Fruit fly (Drosophila melanogaster) whole organism, embryonic: ENCODE data around the gene ast.

Experiments
- Bteb2 ChIP-seq: fragments of 200-800 bp; sonication (Bioruptor generic); optimal IDR thresholded peaks from 2 replicates; lab custom pipeline; 2016; ENCODE audit warnings: missing biosample characterization, missing genetic modification characterization
- CG10959 ChIP-seq: fragments of 200-800 bp; sonication (Bioruptor generic); IDR thresholded peaks from 2 replicates; pipeline ENCODE4 v1.3.6; 2022; ENCODE audit warnings: missing biosample characterization, missing genetic modification characterization
- CG11398 ChIP-seq: fragments of 200-800 bp; sonication (Bioruptor generic); optimal IDR thresholded peaks from 2 replicates; lab custom pipeline; 2016; ENCODE audit warnings: missing biosample characterization, missing genetic modification characterization
- CG12659 ChIP-seq: fragments of 200-800 bp; sonication (Bioruptor generic); optimal IDR thresholded peaks from 3 replicates; lab custom pipeline; 2017; ENCODE audit warnings: mild to moderate bottlenecking, missing biosample characterization, missing genetic modification reagents, missing genetic modification characterization
- CG13296 ChIP-seq: fragments of 200-800 bp; sonication (Bioruptor generic); optimal IDR thresholded peaks from 3 replicates; lab custom pipeline; 2018; ENCODE audit warnings: missing biosample characterization, mild to moderate bottlenecking, missing genetic modification characterization
- CG13894 ChIP-seq: fragments of 200-800 bp; sonication (Bioruptor generic); optimal IDR thresholded peaks from 3 replicates; lab custom pipeline; 2018; ENCODE audit warnings: missing biosample characterization, mild to moderate bottlenecking, missing genetic modification characterization, moderate library complexity
- CG17328 ChIP-seq: fragments of 200-800 bp; sonication (Bioruptor generic); IDR thresholded peaks from 2 replicates; pipeline ENCODE4 v1.3.6; 2022; ENCODE audit warnings: missing biosample characterization, missing genetic modification characterization
- CG17568 ChIP-seq: fragments of 200-800 bp; sonication (Bioruptor generic); optimal IDR thresholded peaks from 2 replicates; lab custom pipeline; 2018; ENCODE audit warnings: missing biosample characterization, mild to moderate bottlenecking, missing genetic modification characterization, moderate library complexity
- CG1792 ChIP-seq: fragments of 200-800 bp; sonication (Bioruptor generic); optimal IDR thresholded peaks from 2 replicates; lab custom pipeline; 2016; ENCODE audit warnings: missing biosample characterization, missing genetic modification characterization
- CG3065 ChIP-seq: fragments of 200-800 bp; sonication (Bioruptor generic); optimal IDR thresholded peaks from 2 replicates; lab custom pipeline; 2016; ENCODE audit warnings: missing biosample characterization, missing genetic modification characterization
- CG32532 ChIP-seq: fragments of 200-800 bp; sonication (Bioruptor generic); IDR thresholded peaks from 2 replicates; pipeline ENCODE4 v1.3.6; 2022; ENCODE audit warnings: missing biosample characterization, missing genetic modification characterization
- CG34376 ChIP-seq: fragments of 200-800 bp; sonication (Bioruptor generic); optimal IDR thresholded peaks from 2 replicates; lab custom pipeline; 2018; ENCODE audit warnings: missing biosample characterization, mild to moderate bottlenecking, missing genetic modification characterization
- CG7928 ChIP-seq: fragments of 200-800 bp; sonication (Bioruptor generic); optimal IDR thresholded peaks from 2 replicates; lab custom pipeline; 2017; ENCODE audit warnings: missing biosample characterization, mild to moderate bottlenecking, missing genetic modification characterization
- Dbx ChIP-seq: fragments of 200-800 bp; sonication (Bioruptor generic); IDR thresholded peaks from 3 replicates; pipeline ENCODE4 v1.3.6; 2022; ENCODE audit warnings: missing biosample characterization, missing genetic modification characterization
- Gsc ChIP-seq: fragments of 200-800 bp; sonication (Bioruptor generic); IDR thresholded peaks from 2 replicates; pipeline ENCODE4 v1.3.6; 2022; ENCODE audit warnings: missing biosample characterization, missing genetic modification characterization
- H15 ChIP-seq: fragments of 200-800 bp; sonication (Bioruptor generic); IDR thresholded peaks from 3 replicates; pipeline ENCODE4 v1.3.6; 2022; ENCODE audit warnings: missing biosample characterization, missing genetic modification characterization
- MTF-1 ChIP-seq: fragments of 200-800 bp; sonication (Bioruptor generic); optimal IDR thresholded peaks from 2 replicates; lab custom pipeline; 2018; ENCODE audit warnings: missing biosample characterization, mild to moderate bottlenecking, missing genetic modification characterization, borderline replicate concordance
- Med ChIP-seq: fragments of 200-800 bp; sonication (Bioruptor generic); peaks from one replicate; lab custom pipeline; 2016; ENCODE audit warnings: missing biosample characterization, missing genetic modification characterization, mild to moderate bottlenecking, inconsistent platforms, moderate library complexity
- Mes4 ChIP-seq: fragments of 200-800 bp; sonication (Bioruptor generic); optimal IDR thresholded peaks from 2 replicates; lab custom pipeline; 2016; ENCODE audit warnings: missing biosample characterization, missing genetic modification characterization
- Nf-YC ChIP-seq: fragments of 200-800 bp; optimal IDR thresholded peaks from 3 replicates; lab custom pipeline; 2019; ENCODE audit warnings: missing biosample characterization, mild to moderate bottlenecking, missing genetic modification characterization, moderate library complexity
- Ptx1 ChIP-seq: fragments of 200-800 bp; sonication (Bioruptor generic); IDR thresholded peaks from 2 replicates; pipeline ENCODE4 v1.3.6; 2022; ENCODE audit warnings: missing biosample characterization, missing genetic modification characterization
- Taf1 ChIP-seq: fragments of 200-800 bp; sonication (Bioruptor generic); IDR thresholded peaks from 2 replicates; pipeline ENCODE4 v1.3.6; 2022; ENCODE audit warnings: missing biosample characterization, missing genetic modification characterization
- Trl ChIP-seq, 3 experiments: fragments of >200 bp in 2 of 3; fragments of 200-800 bp in 1 of 3; sonication (Bioruptor generic) in 1 of 3; optimal IDR thresholded peaks; 2 replicates in 1 of 3; 3 replicates in 2 of 3; lab custom pipeline; 2016 to 2017; ENCODE audit warnings: missing biosample characterization in 1 of 3, missing genetic modification characterization in 1 of 3
- bbx ChIP-seq: fragments of 200-800 bp; sonication (Bioruptor generic); IDR thresholded peaks from 2 replicates; pipeline ENCODE4 v1.3.6; 2022; ENCODE audit warnings: missing biosample characterization, missing genetic modification characterization; ENCODE audit not compliant: partially characterized antibody
- cg ChIP-seq: fragments of 200-800 bp; sonication (Bioruptor generic); optimal IDR thresholded peaks from 3 replicates; lab custom pipeline; 2019; ENCODE audit warnings: missing biosample characterization, mild to moderate bottlenecking, missing genetic modification characterization, moderate library complexity
- crol ChIP-seq: fragments of 200-800 bp; sonication (Bioruptor generic); IDR thresholded peaks from 2 replicates; pipeline ENCODE4 v1.3.6; 2022; ENCODE audit warnings: missing biosample characterization, missing genetic modification characterization
- cwo ChIP-seq: fragments of 200-800 bp; sonication (Bioruptor generic); optimal IDR thresholded peaks from 3 replicates; lab custom pipeline; 2017; ENCODE audit warnings: missing biosample characterization, missing genetic modification characterization, mild to moderate bottlenecking, moderate library complexity, missing genetic modification reagents
- dpn ChIP-seq, 2 experiments: fragments of 200-800 bp; sonication (Bioruptor generic); optimal IDR thresholded peaks; 3 replicates each; lab custom pipeline; 2016; ENCODE audit warnings: missing biosample characterization in 2 of 2, missing genetic modification characterization in 2 of 2
- ems ChIP-seq: fragments of 200-800 bp; sonication (Bioruptor generic); optimal IDR thresholded peaks from 3 replicates; lab custom pipeline; 2016; ENCODE audit warnings: missing biosample characterization, missing genetic modification characterization
- exex ChIP-seq: fragments of 200-800 bp; sonication (Bioruptor generic); optimal IDR thresholded peaks from 4 replicates; lab custom pipeline; 2018; ENCODE audit warnings: missing biosample characterization, mild to moderate bottlenecking, missing genetic modification characterization, moderate library complexity
- fru ChIP-seq: fragments of >200 bp; optimal IDR thresholded peaks from 2 replicates; lab custom pipeline; 2017
- ftz-f1 ChIP-seq: fragments of 200-800 bp; sonication (Bioruptor generic); optimal IDR thresholded peaks from 2 replicates; lab custom pipeline; 2016; ENCODE audit warnings: missing biosample characterization, missing genetic modification characterization
- gfzf ChIP-seq: fragments of 200-800 bp; sonication (Bioruptor generic); optimal IDR thresholded peaks from 2 replicates; lab custom pipeline; 2016; ENCODE audit warnings: missing biosample characterization, mild to moderate bottlenecking, missing genetic modification characterization, moderate library complexity
- gsb ChIP-seq: fragments of 200-800 bp; sonication (Bioruptor generic); IDR thresholded peaks from 2 replicates; pipeline ENCODE4 v1.3.6; 2022; ENCODE audit warnings: missing biosample characterization, missing genetic modification characterization
- gsb-n ChIP-seq: fragments of 200-800 bp; sonication (Bioruptor generic); optimal IDR thresholded peaks from 3 replicates; lab custom pipeline; 2018; ENCODE audit warnings: missing biosample characterization, mild to moderate bottlenecking, missing genetic modification characterization
- her ChIP-seq: fragments of 200-800 bp; sonication (Bioruptor generic); optimal IDR thresholded peaks from 2 replicates; lab custom pipeline; 2016; ENCODE audit warnings: missing biosample characterization, missing genetic modification characterization
- lab ChIP-seq: fragments of 200-800 bp; sonication (Bioruptor generic); optimal IDR thresholded peaks from 3 replicates; lab custom pipeline; 2017; ENCODE audit warnings: missing biosample characterization, missing genetic modification characterization, mild to moderate bottlenecking, moderate library complexity, missing genetic modification reagents
- lilli ChIP-seq: fragments of 200-800 bp; sonication (Bioruptor generic); optimal IDR thresholded peaks from 3 replicates; lab custom pipeline; 2016; ENCODE audit warnings: missing biosample characterization, missing genetic modification characterization
- nerfin-2 ChIP-seq: fragments of 200-800 bp; sonication (Bioruptor generic); IDR thresholded peaks from 2 replicates; pipeline ENCODE4 v1.3.6; 2022; ENCODE audit warnings: missing biosample characterization, missing genetic modification characterization; ENCODE audit not compliant: partially characterized antibody
- rib ChIP-seq: fragments of 200-800 bp; sonication (Bioruptor generic); IDR thresholded peaks from 2 replicates; pipeline ENCODE4 v1.3.6; 2022; ENCODE audit warnings: missing biosample characterization, missing genetic modification characterization
- sd ChIP-seq: fragments of 200-800 bp; sonication (Bioruptor generic); optimal IDR thresholded peaks from 3 replicates; lab custom pipeline; 2018; ENCODE audit warnings: missing biosample characterization, mild to moderate bottlenecking, missing genetic modification characterization, moderate library complexity
- sisA ChIP-seq: fragments of 200-800 bp; sonication (Bioruptor generic); IDR thresholded peaks from 2 replicates; pipeline ENCODE4 v1.3.6; 2022; ENCODE audit warnings: missing biosample characterization, missing genetic modification characterization
- sug ChIP-seq: fragments of 200-800 bp; optimal IDR thresholded peaks from 2 replicates; lab custom pipeline; 2019; ENCODE audit warnings: missing biosample characterization, mild to moderate bottlenecking, missing genetic modification characterization, moderate library complexity
- tna ChIP-seq: fragments of 200-800 bp; sonication (Bioruptor generic); IDR thresholded peaks from 2 replicates; pipeline ENCODE4 v1.3.6; 2022; ENCODE audit warnings: missing biosample characterization, missing genetic modification characterization; ENCODE audit not compliant: partially characterized antibody

The ast gene

DNA sequence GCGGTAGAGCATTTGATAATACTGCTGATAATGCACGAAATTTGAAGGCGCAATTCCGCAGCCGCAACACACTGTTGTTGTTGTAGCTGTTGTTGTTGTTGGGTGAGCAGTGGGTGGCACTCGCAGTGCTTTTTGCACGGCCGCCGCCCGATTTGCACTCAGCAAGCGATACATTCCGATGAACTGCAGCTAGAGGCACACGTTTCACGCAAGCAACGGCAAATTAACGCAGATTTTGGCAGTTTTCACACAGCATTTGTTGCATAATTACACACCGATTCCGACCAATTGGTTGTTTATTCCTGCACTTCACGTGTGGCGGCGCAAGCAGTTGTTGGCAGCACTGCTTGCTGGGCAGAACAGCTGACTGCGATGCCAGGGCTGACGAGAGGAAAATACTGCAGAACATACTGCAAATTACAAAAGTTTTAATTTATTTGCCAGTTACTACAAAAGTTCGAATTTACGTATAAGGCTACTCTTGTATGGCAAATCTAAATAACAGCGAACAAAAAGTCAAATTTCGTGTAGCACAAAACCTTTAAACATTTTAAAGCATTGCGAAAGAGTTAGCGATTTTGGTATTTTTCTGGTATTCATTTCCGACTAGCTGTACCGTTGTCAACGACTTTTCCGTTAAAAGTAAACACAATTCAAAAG lies 30.4 kb downstream of the ast start, which contains the start of the genes PolrMT and CG14339 (continued):
- TF ChIP-seq dpn (GFP tag; optimal IDR thresholded peaks at IDR 0.05; lab: Kevin White, UChicago) = peak in 1 of 2 experiments; percentile 46
- TF ChIP-seq ftz-f1 = peak; percentile 41
- TF ChIP-seq crol (GFP tag; lab: Robert Waterston, UW) = no peak
- no peak for TF ChIP-seq CG13296 (GFP tag; lab: Kevin White, UChicago)
- 0 out of 2 replicates have a peak, but pooled peaks have one; percentile 11 for TF ChIP-seq CG17328 (GFP tag; lab: Robert Waterston, UW)
- no peak for TF ChIP-seq Trl (optimal IDR thresholded peaks at IDR 0.05; lab: Kevin White, UChicago)
- TF ChIP-seq Trl (GFP tag; optimal IDR thresholded peaks at IDR 0.05; lab: Kevin White, UChicago) = peak; percentile 54
- TF ChIP-seq fru (lab: Kevin White, UChicago) = no peak
- peak; percentile 5 for TF ChIP-seq CG11398 (GFP tag; lab: Kevin White, UChicago)
- no peak for TF ChIP-seq sisA (GFP tag; lab: Robert Waterston, UW)
- TF ChIP-seq her = peak; percentile 48
- TF ChIP-seq Mes4 = peak; percentile 49
- TF ChIP-seq bbx (GFP tag; lab: Robert Waterston, UW) = peak; percentile 43; the same call in 1 of the 2 replicates
- TF ChIP-seq CG17568 (GFP tag; lab: Kevin White, UChicago) = no peak
- TF ChIP-seq MTF-1 = no peak
- TF ChIP-seq, all 482 proteins: peak for 157

DNA sequence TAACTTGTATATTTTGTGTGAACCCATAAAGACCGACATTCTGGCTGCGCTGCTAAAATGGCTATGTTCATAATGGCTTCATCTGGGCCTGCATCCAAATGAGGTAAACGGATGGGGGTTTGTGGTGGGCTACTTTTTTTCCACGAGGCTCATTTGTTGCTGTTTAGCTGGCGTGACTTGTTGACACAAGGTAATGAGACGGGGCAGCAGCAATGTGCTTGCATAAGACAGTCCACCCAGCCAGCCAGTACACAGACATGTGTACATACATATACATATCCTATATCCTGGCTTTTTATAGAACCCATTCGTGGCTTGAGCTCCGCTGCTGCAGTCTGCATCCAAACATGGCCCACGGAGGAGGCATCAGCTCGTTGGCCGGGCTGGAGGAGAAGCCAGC lies 34.9 kb downstream of the ast start, which contains the start of gene CG14340:
TSS of gene CG14340 (plus strand) at position 301 of the 400 bp plus-strand sequence.
- no peak for TF ChIP-seq Ptx1 (GFP tag; lab: Robert Waterston, UW)
- TF ChIP-seq gsb-n (tag; lab: Kevin White, UChicago) = no peak
- TF ChIP-seq CG12659 (GFP tag; lab: Kevin White, UChicago) = no peak
- TF ChIP-seq CG1792 (GFP tag; lab: Kevin White, UChicago) = no peak
- TF ChIP-seq Taf1 (GFP tag; lab: Robert Waterston, UW) = no peak
- no peak for TF ChIP-seq lilli (GFP tag; lab: Kevin White, UChicago)
- TF ChIP-seq gfzf = no peak
- no peak for TF ChIP-seq Bteb2 (GFP tag; lab: Kevin White, UChicago)
- no peak for TF ChIP-seq tna (GFP tag; lab: Robert Waterston, UW)
- TF ChIP-seq gsb (GFP tag; lab: Robert Waterston, UW) = no peak
- TF ChIP-seq H15 (GFP tag; lab: Robert Waterston, UW) = no peak
- TF ChIP-seq CG7928 (GFP tag; lab: Kevin White, UChicago) = no peak
- TF ChIP-seq nerfin-2 (GFP tag; lab: Robert Waterston, UW) = no peak
- no peak for TF ChIP-seq CG10959 (GFP tag; lab: Robert Waterston, UW)
- no peak for TF ChIP-seq CG3065
- no peak for TF ChIP-seq cg (GFP tag; lab: Kevin White, UChicago)
- no peak for TF ChIP-seq Gsc (GFP tag; lab: Robert Waterston, UW)

DNA sequence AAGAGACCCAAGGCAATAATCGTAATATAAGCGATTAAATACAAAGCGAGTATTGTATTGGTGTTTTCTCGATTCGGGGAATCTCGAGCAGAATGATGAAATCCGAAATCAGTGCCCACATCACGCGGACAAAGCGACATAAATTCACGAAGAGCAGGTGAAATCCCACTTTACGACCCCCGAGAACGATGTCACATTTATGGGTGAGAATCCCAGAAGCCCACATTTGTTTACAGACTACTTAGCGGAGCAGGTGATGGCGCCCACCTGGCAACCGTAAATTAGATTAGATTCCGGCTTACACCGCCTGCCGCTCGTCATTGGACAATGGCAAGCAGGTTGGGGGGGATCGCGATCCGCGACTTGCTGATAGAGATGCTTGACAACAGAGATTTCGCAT lies 36.5 kb downstream of the ast start:
- peak; percentile 26 for TF ChIP-seq sd (tag; lab: Kevin White, UChicago)
- peak; percentile 36 for TF ChIP-seq exex
- 0 out of 2 replicates have a peak, but pooled peaks have one; percentile 11 for TF ChIP-seq rib (GFP tag; lab: Robert Waterston, UW)
- peak; percentile 51; the same call in 2 of the 3 replicates for TF ChIP-seq Dbx (GFP tag; lab: Robert Waterston, UW)
- TF ChIP-seq ems (GFP tag; lab: Kevin White, UChicago) = no peak
- TF ChIP-seq cwo = peak; percentile 40
- peak; percentile 50 for TF ChIP-seq CG13894 (tag; lab: Kevin White, UChicago)
- no peak for TF ChIP-seq CG12659 (GFP tag; lab: Kevin White, UChicago)
- TF ChIP-seq lab (GFP tag; lab: Kevin White, UChicago) = peak; percentile 32
- no peak for TF ChIP-seq Nf-YC (tag; lab: Kevin White, UChicago)
- peak; percentile 13 for TF ChIP-seq CG34376 (GFP tag; lab: Kevin White, UChicago)
- peak; percentile 49 for TF ChIP-seq CG32532 (GFP tag; lab: Robert Waterston, UW)
- peak; percentile 58 for TF ChIP-seq sug (tag; lab: Kevin White, UChicago)
- peak; percentile 72 for TF ChIP-seq Med (GFP tag; lab: Kevin White, UChicago)
